Worm (Caenorhabditis elegans) whole organism, L2 larva: ENCODE data around the gene Y39G8B.2.

ENCODE experiments used
- F13H6.1 ChIP-seq: sonication (generic microtip); optimal IDR thresholded peaks from 2 replicates; lab custom pipeline; 2016; ENCODE audit warnings: missing genetic modification characterization, missing compliant biosample characterization
- R02D3.7 ChIP-seq: fragments of 150-350 bp; optimal IDR thresholded peaks from 2 replicates; lab custom pipeline; 2014; ENCODE audit warnings: missing biosample characterization, missing genetic modification characterization
- Y55F3AM.14 ChIP-seq: fragments of 200-800 bp; sonication (Bioruptor generic); optimal IDR thresholded peaks from 2 replicates; lab custom pipeline; 2018; ENCODE audit warnings: mild to moderate bottlenecking, missing genetic modification characterization, missing compliant biosample characterization
- alr-1 ChIP-seq: fragments of 150-350 bp; optimal IDR thresholded peaks from 2 replicates; lab custom pipeline; 2014; ENCODE audit warnings: missing biosample characterization, missing genetic modification characterization
- blmp-1 ChIP-seq: sonication (generic microtip); optimal IDR thresholded peaks from 2 replicates; lab custom pipeline; 2017; ENCODE audit warnings: missing genetic modification characterization, mild to moderate bottlenecking, missing compliant biosample characterization, antibody characterized with exemption, moderate library complexity; ENCODE audit not compliant: insufficient read depth
- ceh-16 ChIP-seq: fragments of 150-350 bp; optimal IDR thresholded peaks from 2 replicates; lab custom pipeline; 2014; ENCODE audit warnings: missing biosample characterization, missing genetic modification characterization
- ceh-82 ChIP-seq: fragments of 150-350 bp; optimal IDR thresholded peaks from 2 replicates; lab custom pipeline; 2014; ENCODE audit warnings: missing biosample characterization, missing genetic modification characterization
- dmd-4 ChIP-seq: sonication (generic microtip); optimal IDR thresholded peaks from 2 replicates; lab custom pipeline; 2017; ENCODE audit warnings: missing biosample characterization, missing genetic modification characterization
- elt-1 ChIP-seq: fragments of 150-350 bp; optimal IDR thresholded peaks from 2 replicates; lab custom pipeline; 2014; ENCODE audit warnings: missing biosample characterization, missing genetic modification characterization
- elt-3 ChIP-seq: sonication (generic microtip); optimal IDR thresholded peaks from 2 replicates; lab custom pipeline; 2017; ENCODE audit warnings: missing biosample characterization, missing genetic modification characterization
- fos-1 ChIP-seq: fragments of 150-350 bp; optimal IDR thresholded peaks from 2 replicates; lab custom pipeline; 2014; ENCODE audit warnings: missing biosample characterization, missing genetic modification characterization
- gmeb-1 ChIP-seq: fragments of 150-350 bp; optimal IDR thresholded peaks from 2 replicates; lab custom pipeline; 2014; ENCODE audit warnings: missing biosample characterization, missing genetic modification characterization
- lin-13 ChIP-seq: fragments of 150-350 bp; optimal IDR thresholded peaks from 2 replicates; lab custom pipeline; 2014; ENCODE audit warnings: missing biosample characterization, missing genetic modification reagents, missing genetic modification characterization
- lin-39 ChIP-seq: fragments of 150-350 bp; optimal IDR thresholded peaks from 2 replicates; lab custom pipeline; 2014; ENCODE audit warnings: missing biosample characterization, missing genetic modification reagents, missing genetic modification characterization
- lsy-2 ChIP-seq, 2 experiments: fragments of 150-350 bp in 1 of 2; sonication (generic microtip) in 1 of 2; optimal IDR thresholded peaks; 2 replicates each; lab custom pipeline; 2014 to 2017; ENCODE audit warnings: missing biosample characterization in 2 of 2, missing genetic modification characterization in 2 of 2
- mab-5 ChIP-seq: fragments of 150-350 bp; optimal IDR thresholded peaks from 2 replicates; lab custom pipeline; 2014; ENCODE audit warnings: missing biosample characterization, missing genetic modification characterization
- mdl-1 ChIP-seq, 2 experiments: fragments of 150-350 bp in 1 of 2; sonication (generic microtip) in 1 of 2; optimal IDR thresholded peaks; 2 replicates each; lab custom pipeline; 2017; ENCODE audit warnings: missing biosample characterization in 2 of 2, missing genetic modification characterization in 2 of 2
- nhr-11 ChIP-seq: fragments of 150-350 bp; optimal IDR thresholded peaks from 2 replicates; lab custom pipeline; 2014; ENCODE audit warnings: missing biosample characterization, missing genetic modification characterization
- nhr-129 ChIP-seq: fragments of 150-350 bp; optimal IDR thresholded peaks from 2 replicates; lab custom pipeline; 2014; ENCODE audit warnings: missing biosample characterization, missing genetic modification characterization
- nhr-237 ChIP-seq: fragments of 150-350 bp; optimal IDR thresholded peaks from 2 replicates; lab custom pipeline; 2014; ENCODE audit warnings: missing biosample characterization, missing genetic modification characterization
- nhr-77 ChIP-seq: fragments of 150-350 bp; optimal IDR thresholded peaks from 2 replicates; lab custom pipeline; 2014; ENCODE audit warnings: missing biosample characterization, missing genetic modification characterization
- peb-1 ChIP-seq: fragments of 150-350 bp; optimal IDR thresholded peaks from 2 replicates; lab custom pipeline; 2014; ENCODE audit warnings: missing biosample characterization, missing genetic modification characterization
- skn-1 ChIP-seq: sonication (generic microtip); optimal IDR thresholded peaks from 2 replicates; lab custom pipeline; 2017; ENCODE audit warnings: missing biosample characterization, missing genetic modification characterization
- sma-3 ChIP-seq: sonication (generic microtip); optimal IDR thresholded peaks from 2 replicates; lab custom pipeline; 2016; ENCODE audit warnings: missing genetic modification reagents, missing genetic modification characterization, missing compliant biosample characterization
- sma-9 ChIP-seq, 2 experiments: fragments of 150-350 bp in 1 of 2; sonication (generic microtip) in 1 of 2; optimal IDR thresholded peaks; 2 replicates each; lab custom pipeline; 2014 to 2016; ENCODE audit warnings: missing genetic modification characterization in 2 of 2, mild to moderate bottlenecking in 1 of 2, missing biosample characterization in 1 of 2, missing compliant biosample characterization in 1 of 2, missing genetic modification reagents in 1 of 2, moderate library complexity in 1 of 2
- snpc-4 ChIP-seq: fragments of 150-350 bp; optimal IDR thresholded peaks from 2 replicates; lab custom pipeline; 2014; ENCODE audit warnings: missing biosample characterization, missing genetic modification characterization
- unc-55 ChIP-seq: fragments of 150-350 bp; sonication (generic microtip); optimal IDR thresholded peaks from 3 replicates; lab custom pipeline; 2014; ENCODE audit warnings: missing biosample characterization, missing genetic modification reagents, missing genetic modification characterization
- unc-62 ChIP-seq: fragments of 150-350 bp; optimal IDR thresholded peaks from 2 replicates; lab custom pipeline; 2014; ENCODE audit warnings: missing biosample characterization, missing genetic modification reagents, missing genetic modification characterization
- ztf-1 ChIP-seq: fragments of 200-800 bp; sonication (Bioruptor generic); conservative IDR thresholded peaks from 2 replicates; pipeline ENCODE4 v1.3.6; 2022; ENCODE audit warnings: missing genetic modification characterization, missing compliant biosample characterization
- ztf-11 ChIP-seq: sonication (generic microtip); optimal IDR thresholded peaks from 2 replicates; lab custom pipeline; 2017; ENCODE audit warnings: missing biosample characterization, missing genetic modification characterization
- ztf-4 ChIP-seq: fragments of 150-350 bp; optimal IDR thresholded peaks from 2 replicates; lab custom pipeline; 2014; ENCODE audit warnings: missing biosample characterization, missing genetic modification characterization

The Y39G8B.2 gene

DNA sequence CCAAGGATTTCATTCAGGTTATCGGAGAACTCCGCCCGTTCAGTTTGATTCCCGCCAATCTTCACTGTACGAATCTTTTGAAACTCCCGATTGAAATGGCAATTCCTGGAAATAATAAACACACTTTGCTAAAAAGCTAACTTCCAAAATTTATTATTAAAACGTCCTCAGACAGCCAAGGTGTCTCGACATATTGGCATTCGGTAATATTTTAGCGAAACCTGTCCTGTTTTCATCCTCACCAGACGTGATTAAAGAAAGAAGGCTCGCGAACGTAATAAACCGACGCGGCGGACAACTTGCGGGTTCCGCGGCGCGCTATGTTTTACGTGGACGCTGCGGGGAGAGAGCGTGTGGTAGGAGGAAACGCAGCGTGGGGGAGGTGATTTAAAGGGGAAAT is 42.2 kb upstream of the Y39G8B.2 start (continued):
- TF ChIP-seq Y55F3AM.14 (GFP tag; lab: Kevin White, UChicago), result peak; percentile 82
- TF ChIP-seq ztf-4 (tag; lab: Kevin White, UChicago), result peak; percentile 28
- peak; percentile 96 for TF ChIP-seq sma-3 (GFP tag; lab: Kevin White, UChicago)
- TF ChIP-seq, all 48 proteins: peak for 24

DNA sequence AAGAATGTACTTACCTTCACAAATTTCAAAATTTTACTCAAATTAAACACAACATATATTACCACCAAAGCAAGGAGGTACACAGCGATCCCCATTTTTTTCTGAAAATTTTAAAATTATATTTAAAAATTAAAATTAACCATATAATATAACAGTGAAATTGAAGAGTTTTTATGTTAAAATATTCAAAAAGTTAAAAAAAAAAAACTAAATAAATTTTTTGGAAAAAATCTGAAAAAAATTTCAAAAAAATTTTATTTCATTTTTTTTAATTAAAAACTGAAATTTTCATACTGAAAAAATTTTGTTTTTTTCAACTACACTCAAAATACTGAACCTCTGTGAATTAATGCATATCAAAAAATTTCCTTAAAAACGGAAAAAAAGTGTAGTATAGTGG is 40.8 kb upstream of the Y39G8B.2 start, which contains the start of gene cyp-37A1:
cyp-37A1 (minus strand) TSS at position 101 of the 400 bp plus-strand sequence.
- TF ChIP-seq mab-5 (tag; lab: Kevin White, UChicago), result no peak
- TF ChIP-seq F13H6.1 (tag; lab: Kevin White, UChicago), result no peak
- no peak for TF ChIP-seq ceh-16 (tag; lab: Kevin White, UChicago)
- TF ChIP-seq unc-62 (GFP tag; lab: Kevin White, UChicago), result no peak
- TF ChIP-seq nhr-11 (tag; lab: Kevin White, UChicago), result no peak
- no peak for TF ChIP-seq snpc-4 (tag; lab: Kevin White, UChicago)
- TF ChIP-seq mdl-1 (tag; optimal IDR thresholded peaks at IDR 0.05; lab: Kevin White, UChicago), result no peak
- TF ChIP-seq dmd-4 (tag; lab: Kevin White, UChicago), result no peak

- TF ChIP-seq unc-62 (GFP tag; lab: Kevin White, UChicago) (no peak), dmd-4 (tag; lab: Kevin White, UChicago) (no peak), peb-1 (tag; lab: Kevin White, UChicago) (no peak), ztf-1 (no peak), lin-39 (tag; lab: Kevin White, UChicago) (no peak), R02D3.7 (no peak)
These were observed 38.6 kb upstream of the Y39G8B.2 start for ce11 chrII:14014637-14015036.

DNA sequence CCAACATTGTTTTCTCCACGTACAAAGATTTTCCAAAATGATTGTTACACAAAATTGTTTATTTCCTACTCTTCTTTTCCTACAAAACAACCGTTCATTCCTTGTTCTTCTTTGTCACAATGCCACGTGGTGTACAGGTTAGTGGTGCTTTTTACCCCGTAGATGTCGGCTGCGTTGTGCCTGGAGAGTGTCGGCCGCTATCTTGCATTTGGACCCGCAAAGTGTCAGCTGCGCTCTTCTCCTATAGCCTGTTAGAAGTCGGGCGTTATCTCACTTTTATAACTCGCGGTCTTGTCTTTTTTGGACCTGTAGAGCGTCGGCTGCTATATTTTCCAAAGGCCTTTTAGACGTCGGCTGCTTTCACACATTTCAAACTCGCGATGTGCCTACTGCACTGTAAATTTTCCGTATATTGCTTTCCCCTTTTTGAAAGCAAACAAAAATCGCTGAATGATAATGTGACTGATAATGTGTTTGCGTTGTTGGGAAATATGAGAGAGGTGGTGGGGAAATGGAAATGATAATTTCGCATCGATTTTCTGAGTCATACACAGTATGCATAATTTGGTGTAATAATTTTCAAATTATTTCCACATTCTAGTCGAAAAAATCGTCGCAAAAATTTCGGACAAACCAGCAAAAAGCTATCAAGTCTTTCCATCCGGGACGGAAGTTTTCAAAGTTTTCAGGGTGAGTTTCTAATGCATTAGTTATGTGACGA is 34.8 kb upstream of the Y39G8B.2 start, which contains the start of gene F01D5.8:
F01D5.8 (plus strand) TSS at position 51 of the 721 bp plus-strand sequence.
- TF ChIP-seq lin-13 (no peak), fos-1 (tag; lab: Kevin White, UChicago) (peak; percentile 75), snpc-4 (tag; lab: Kevin White, UChicago) (peak; percentile 47)

DNA sequence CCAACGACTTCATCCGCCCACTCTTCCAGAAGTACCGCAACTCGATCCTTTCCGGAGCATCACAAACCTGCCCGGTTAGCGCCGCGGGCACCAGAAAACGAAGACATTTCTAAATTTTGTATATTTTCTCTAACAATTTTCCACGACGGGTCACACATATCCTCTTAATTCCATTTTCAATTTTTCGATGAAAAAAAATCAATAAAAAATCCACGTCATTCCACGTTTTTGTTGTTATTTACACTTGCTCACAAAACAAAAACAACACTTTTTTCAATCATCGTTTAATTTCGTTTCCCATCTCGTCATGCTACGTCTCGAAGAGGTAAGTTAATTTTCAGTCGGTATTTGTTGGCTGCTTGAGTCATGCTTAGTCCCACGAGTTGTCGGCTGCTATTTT is 32.3 kb upstream of the Y39G8B.2 start, which contains the start of gene F01D5.7:
F01D5.7 (plus strand) TSS at position 301 of the 400 bp plus-strand sequence.
- TF ChIP-seq sma-9 (GFP tag; optimal IDR thresholded peaks at IDR 0.05; lab: Kevin White, UChicago) (no peak), sma-9 (tag; optimal IDR thresholded peaks at IDR 0.05; lab: Kevin White, UChicago) (no peak), blmp-1 (tag; lab: Kevin White, UChicago) (no peak), R02D3.7 (no peak), alr-1 (no peak)
- TF ChIP-seq, all 48 proteins: peak for 0

DNA sequence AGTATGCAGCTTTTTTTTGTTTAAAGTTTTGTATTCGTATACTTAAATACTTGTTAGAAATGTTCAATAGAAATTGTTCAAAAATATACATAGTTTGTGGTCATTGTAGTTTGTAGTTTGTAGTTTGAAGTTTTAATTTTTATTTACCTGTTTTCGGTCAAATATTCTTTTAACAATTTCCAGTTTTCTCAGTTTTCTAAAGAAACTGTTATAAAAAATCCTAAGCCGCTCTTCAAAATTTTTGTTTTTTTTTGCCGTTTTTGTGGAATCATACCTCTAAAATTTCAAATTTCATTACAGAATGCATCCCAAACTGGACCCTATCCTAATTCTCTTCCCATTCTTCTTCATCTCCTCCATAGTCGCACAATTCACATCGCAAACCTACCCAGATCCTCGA is 30.2 kb upstream of the Y39G8B.2 start, which contains the start of gene F01D5.6:
F01D5.6 (plus strand) TSS at position 301 of the 400 bp plus-strand sequence.
- no peak for TF ChIP-seq ceh-16 (tag; lab: Kevin White, UChicago)
- no peak for TF ChIP-seq F13H6.1 (tag; lab: Kevin White, UChicago)
- TF ChIP-seq sma-3 (GFP tag; lab: Kevin White, UChicago), result no peak
- no peak for TF ChIP-seq nhr-77 (tag; lab: Kevin White, UChicago)
- no peak for TF ChIP-seq lsy-2 (tag; optimal IDR thresholded peaks at IDR 0.05; lab: Kevin White, UChicago)
- TF ChIP-seq elt-3 (tag; lab: Kevin White, UChicago), result no peak
- TF ChIP-seq nhr-237 (tag; lab: Kevin White, UChicago), result no peak
- no peak for TF ChIP-seq unc-55 (GFP tag; lab: Kevin White, UChicago)
- TF ChIP-seq gmeb-1 (tag; lab: Kevin White, UChicago), result no peak
- TF ChIP-seq, all 48 proteins: peak for 0

- TF ChIP-seq peb-1 (tag; lab: Kevin White, UChicago), result no peak
- no peak for TF ChIP-seq snpc-4 (tag; lab: Kevin White, UChicago)
- TF ChIP-seq lin-39 (tag; lab: Kevin White, UChicago), result no peak
- no peak for TF ChIP-seq skn-1 (tag; lab: Kevin White, UChicago)
- no peak for TF ChIP-seq elt-1 (tag; lab: Kevin White, UChicago)
- TF ChIP-seq R02D3.7, result no peak
- no peak for TF ChIP-seq fos-1 (tag; lab: Kevin White, UChicago)
- no peak for TF ChIP-seq ceh-82 (tag; lab: Kevin White, UChicago)
- no peak for TF ChIP-seq Y55F3AM.14 (GFP tag; lab: Kevin White, UChicago)
- no peak for TF ChIP-seq sma-3 (GFP tag; lab: Kevin White, UChicago)
- TF ChIP-seq ztf-11, result no peak
- TF ChIP-seq nhr-77 (tag; lab: Kevin White, UChicago), result no peak
- no peak for TF ChIP-seq sma-9 (GFP tag; optimal IDR thresholded peaks at IDR 0.05; lab: Kevin White, UChicago)
- TF ChIP-seq sma-9 (tag; optimal IDR thresholded peaks at IDR 0.05; lab: Kevin White, UChicago), result no peak
- no peak for TF ChIP-seq unc-62 (GFP tag; lab: Kevin White, UChicago)
- no peak for TF ChIP-seq nhr-129 (tag; lab: Kevin White, UChicago)
These were observed 29.2 kb upstream of the Y39G8B.2 start for ce11 chrII:14005183-14005582.
